Worm (Caenorhabditis elegans): ENCODE data around the gene F38B6.7.

F38B6.7 gene

ce11 chrX:6709238-6709637 is 11.1 kb upstream of the F38B6.7 start, which contains the start of gene acr-3:
Gene acr-3, plus strand, starts transcription at chrX:6709538.
- no peak for TF ChIP-seq nhr-6 (tag; optimal IDR thresholded peaks at IDR 0.05)
- TF ChIP-seq nhr-10 (tag; optimal IDR thresholded peaks at IDR 0.05), result no peak
- TF ChIP-seq alr-1 (tag; optimal IDR thresholded peaks at IDR 0.05), result no peak
- no peak for TF ChIP-seq ztf-11 (tag; optimal IDR thresholded peaks at IDR 0.05)
- TF ChIP-seq C34F6.9 (tag; optimal IDR thresholded peaks at IDR 0.05), result no peak
- TF ChIP-seq sma-3 (GFP tag; optimal IDR thresholded peaks at IDR 0.05), result no peak
- TF ChIP-seq fos-1 (tag; optimal IDR thresholded peaks at IDR 0.05), result no peak
- TF ChIP-seq mdl-1 (tag; optimal IDR thresholded peaks at IDR 0.05), result no peak

ce11 chrX:6705156-6705555 is 7.0 kb upstream of the F38B6.7 start:
- TF ChIP-seq ceh-16 (tag; optimal IDR thresholded peaks at IDR 0.05) (no peak), sma-9 (GFP tag; optimal IDR thresholded peaks at IDR 0.05) (peak; percentile 25), sma-9 (tag; optimal IDR thresholded peaks at IDR 0.05) (no peak)

- peak; percentile 8 for TF ChIP-seq F13H6.1 (tag; optimal IDR thresholded peaks at IDR 0.05)
- TF ChIP-seq ztf-1 (GFP tag; conservative IDR thresholded peaks at IDR 0.05), result no peak
These were observed 4.1 kb upstream of the F38B6.7 start, which contains the start of gene acr-2 for ce11 chrX:6702249-6702648. Gene acr-2, plus strand, starts transcription at chrX:6702549.

DNA sequence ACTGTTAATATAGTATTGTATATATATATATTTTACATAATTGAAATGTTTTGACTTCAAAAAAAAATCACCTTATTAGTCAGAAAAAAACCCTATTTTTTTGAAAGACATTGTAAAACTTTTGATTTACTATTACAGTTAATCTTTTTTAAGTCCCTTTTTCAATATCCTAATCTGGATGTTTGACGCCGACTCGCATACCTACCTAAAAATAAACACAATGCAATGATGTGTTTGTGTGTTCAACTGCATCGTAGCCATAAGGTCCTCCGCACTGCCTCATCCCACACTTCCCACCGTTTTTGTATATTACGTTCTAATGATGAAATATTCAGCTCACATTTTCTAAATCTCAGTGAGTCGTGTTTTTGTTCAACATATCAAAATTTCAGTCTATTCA is 4.8 kb downstream of the F38B6.7 start, which contains the start of gene F38B6.3:
TSS of gene F38B6.3 (plus strand) at position 301 of the 400 bp plus-strand sequence.
- no peak for TF ChIP-seq nhr-21 (tag; optimal IDR thresholded peaks at IDR 0.05)
- no peak for TF ChIP-seq fos-1 (tag; optimal IDR thresholded peaks at IDR 0.05)
- no peak for TF ChIP-seq Y55F3AM.14 (GFP tag; optimal IDR thresholded peaks at IDR 0.05)
- no peak for TF ChIP-seq mab-5 (tag; optimal IDR thresholded peaks at IDR 0.05)
- TF ChIP-seq mdl-1 (tag; optimal IDR thresholded peaks at IDR 0.05), result no peak
- TF ChIP-seq R02D3.7 (tag; optimal IDR thresholded peaks at IDR 0.05), result no peak
- TF ChIP-seq elt-3 (tag; optimal IDR thresholded peaks at IDR 0.05), result no peak
- no peak for TF ChIP-seq sma-3 (GFP tag; optimal IDR thresholded peaks at IDR 0.05)
- TF ChIP-seq peb-1 (tag; optimal IDR thresholded peaks at IDR 0.05), result no peak

DNA sequence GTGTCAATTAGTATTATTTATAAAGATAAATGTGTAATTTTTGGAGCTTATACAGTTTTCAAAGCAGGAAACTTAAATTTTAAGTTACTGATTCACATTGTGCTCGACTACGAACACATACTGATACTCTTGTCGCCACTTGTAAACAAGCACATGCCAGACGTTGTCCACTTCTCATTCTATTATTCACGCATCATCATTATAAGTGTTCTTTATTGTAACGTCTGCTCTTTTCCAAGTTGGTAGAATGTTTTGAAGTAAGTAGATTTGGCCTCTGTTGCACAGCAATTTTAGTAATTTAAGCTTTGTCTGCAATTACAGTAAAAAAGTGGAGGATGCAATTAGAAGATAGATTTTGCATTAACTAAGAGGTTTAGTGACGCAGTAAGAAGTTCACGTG is 5.3 kb downstream of the F38B6.7 start:
- TF ChIP-seq unc-39 (tag; optimal IDR thresholded peaks at IDR 0.05) (no peak), blmp-1 (tag; optimal IDR thresholded peaks at IDR 0.05; ENCODE audit: insufficient read depth) (no peak), unc-55 (GFP tag; optimal IDR thresholded peaks at IDR 0.05) (no peak), sma-9 (GFP tag; optimal IDR thresholded peaks at IDR 0.05) (no peak), sma-9 (tag; optimal IDR thresholded peaks at IDR 0.05) (no peak), skn-1 (tag; optimal IDR thresholded peaks at IDR 0.05) (no peak), mbf-1 (tag; optimal IDR thresholded peaks at IDR 0.05) (no peak), lin-13 (GFP tag; optimal IDR thresholded peaks at IDR 0.05) (no peak), ztf-11 (tag; optimal IDR thresholded peaks at IDR 0.05) (no peak), ceh-82 (tag; optimal IDR thresholded peaks at IDR 0.05) (no peak), nhr-129 (tag; optimal IDR thresholded peaks at IDR 0.05) (no peak), fos-1 (tag; optimal IDR thresholded peaks at IDR 0.05) (no peak), aly-2 (tag; optimal IDR thresholded peaks at IDR 0.05) (no peak)

- TF ChIP-seq nhr-237 (tag; optimal IDR thresholded peaks at IDR 0.05), result no peak
- no peak for TF ChIP-seq lsy-2 (tag; optimal IDR thresholded peaks at IDR 0.05)
- TF ChIP-seq fos-1 (tag; optimal IDR thresholded peaks at IDR 0.05), result no peak
These were observed 6.5 kb downstream of the F38B6.7 start for ce11 chrX:6691653-6692052.

DNA sequence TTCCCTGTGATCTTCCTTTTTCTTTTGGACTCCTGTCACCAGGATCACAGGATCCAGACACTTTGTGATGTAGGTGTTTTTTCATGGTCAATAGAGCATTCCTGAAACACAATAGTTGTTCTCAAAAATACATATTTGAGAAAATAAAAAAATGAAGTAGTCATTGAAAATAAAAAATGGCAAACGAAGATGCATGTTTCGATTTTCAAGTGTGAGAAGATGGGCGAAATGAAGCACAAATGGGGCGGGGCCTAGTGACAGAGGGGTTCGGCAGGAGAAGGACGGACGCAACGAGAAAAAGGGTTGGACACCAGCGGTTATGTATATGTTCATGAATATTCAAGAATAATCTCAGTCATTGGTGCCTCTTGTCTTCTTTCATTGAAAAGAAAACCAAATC is 8.2 kb downstream of the F38B6.7 start, which contains the start of gene F38B6.6:
TSS of gene F38B6.6 (minus strand) at position 101 of the 400 bp plus-strand sequence.
- TF ChIP-seq unc-55 (GFP tag; optimal IDR thresholded peaks at IDR 0.05) (peak; percentile 27), F13H6.1 (tag; optimal IDR thresholded peaks at IDR 0.05) (no peak), mab-5 (tag; optimal IDR thresholded peaks at IDR 0.05) (peak; percentile 10), unc-39 (tag; optimal IDR thresholded peaks at IDR 0.05) (no peak)

All from whole organism, L2 larva.